Worm (Caenorhabditis elegans): ENCODE results near the gene Y39B6A.43.

The Y39B6A.43 gene

ce11 chrV:18977876-18978275 is 10.2 kb upstream of the Y39B6A.43 start, which contains the start of gene Y39B6A.41:
Y39B6A.41 (minus strand) TSS chrV:18977976.
- TF ChIP-seq unc-62 (GFP tag; optimal IDR thresholded peaks at IDR 0.05), result no peak

ce11 chrV:18976539-18976938 is 8.9 kb upstream of the Y39B6A.43 start:
- no peak for TF ChIP-seq unc-62 (GFP tag; optimal IDR thresholded peaks at IDR 0.05)

ce11 chrV:18969590-18970105 is 2.0 kb upstream of the Y39B6A.43 start, which contains the start of gene Y39B6A.42:
Y39B6A.42 (minus strand) TSS chrV:18969640.
- TF ChIP-seq unc-62 (GFP tag; optimal IDR thresholded peaks at IDR 0.05), result no peak

ce11 chrV:18960072-18960471 is 7.6 kb downstream of the Y39B6A.43 start, which contains the start of gene ztf-20:
ztf-20 (minus strand) TSS chrV:18960172.
- no peak for TF ChIP-seq unc-62 (GFP tag; optimal IDR thresholded peaks at IDR 0.05)

ce11 chrV:18957267-18957843 is 10.3 kb downstream of the Y39B6A.43 start, which contains the start of gene hrg-10:
hrg-10 (minus strand) TSS chrV:18957317.
- no peak for TF ChIP-seq unc-62 (GFP tag; optimal IDR thresholded peaks at IDR 0.05)

ce11 chrV:18940341-18940740 is 27.3 kb downstream of the Y39B6A.43 start, which contains the start of gene Y80D3A.8:
Y80D3A.8 (plus strand) TSS chrV:18940641.
- no peak for TF ChIP-seq unc-62 (GFP tag; optimal IDR thresholded peaks at IDR 0.05)

ce11 chrV:18937578-18937977 is 30.1 kb downstream of the Y39B6A.43 start:
- no peak for TF ChIP-seq unc-62 (GFP tag; optimal IDR thresholded peaks at IDR 0.05)

- no peak for TF ChIP-seq unc-62 (GFP tag; optimal IDR thresholded peaks at IDR 0.05)
These were observed 33.1 kb downstream of the Y39B6A.43 start for ce11 chrV:18934539-18934938.

- TF ChIP-seq unc-62 (GFP tag; optimal IDR thresholded peaks at IDR 0.05), result no peak
These were observed 36.4 kb downstream of the Y39B6A.43 start, which contains the start of gene ptr-22 for ce11 chrV:18931279-18931678. ptr-22 (minus strand) TSS chrV:18931379.

ce11 chrV:18930748-18931147 is 36.9 kb downstream of the Y39B6A.43 start:
- no peak for TF ChIP-seq unc-62 (GFP tag; optimal IDR thresholded peaks at IDR 0.05)

ce11 chrV:18917396-18917795 is 50.2 kb downstream of the Y39B6A.43 start:
- TF ChIP-seq unc-62 (GFP tag; optimal IDR thresholded peaks at IDR 0.05), result no peak

ce11 chrV:18913120-18913519 is 54.5 kb downstream of the Y39B6A.43 start:
- TF ChIP-seq unc-62 (GFP tag; optimal IDR thresholded peaks at IDR 0.05), result no peak

- no peak for TF ChIP-seq unc-62 (GFP tag; optimal IDR thresholded peaks at IDR 0.05)
These were observed 55.1 kb downstream of the Y39B6A.43 start for ce11 chrV:18912555-18912954.

ce11 chrV:18911736-18912135 is 55.9 kb downstream of the Y39B6A.43 start, which contains the start of gene cyp-42A1:
cyp-42A1 (plus strand) TSS chrV:18912036.
- no peak for TF ChIP-seq unc-62 (GFP tag; optimal IDR thresholded peaks at IDR 0.05)
